Worm (Caenorhabditis elegans) whole organism, L2 larva: ENCODE results near the gene tre-5.

Experiments used
- ceh-82 ChIP-seq: fragments of 150-350 bp; optimal IDR thresholded peaks from 2 replicates; lab custom pipeline; 2014; ENCODE audit warnings: missing biosample characterization, missing genetic modification characterization
- egl-27 ChIP-seq: sonication (generic microtip); optimal IDR thresholded peaks from 3 replicates; lab custom pipeline; 2017; ENCODE audit warnings: missing biosample characterization, missing genetic modification reagents, missing genetic modification characterization
- mdl-1 ChIP-seq, 2 experiments: fragments of 150-350 bp in 1 of 2; sonication (generic microtip) in 1 of 2; optimal IDR thresholded peaks; 2 replicates each; lab custom pipeline; 2017; ENCODE audit warnings: missing biosample characterization in 2 of 2, missing genetic modification characterization in 2 of 2
- nhr-6 ChIP-seq: fragments of 150-350 bp; optimal IDR thresholded peaks from 2 replicates; lab custom pipeline; 2014; ENCODE audit warnings: missing biosample characterization, missing genetic modification characterization
- snpc-4 ChIP-seq: fragments of 150-350 bp; optimal IDR thresholded peaks from 2 replicates; lab custom pipeline; 2014; ENCODE audit warnings: missing biosample characterization, missing genetic modification characterization

DNA sequence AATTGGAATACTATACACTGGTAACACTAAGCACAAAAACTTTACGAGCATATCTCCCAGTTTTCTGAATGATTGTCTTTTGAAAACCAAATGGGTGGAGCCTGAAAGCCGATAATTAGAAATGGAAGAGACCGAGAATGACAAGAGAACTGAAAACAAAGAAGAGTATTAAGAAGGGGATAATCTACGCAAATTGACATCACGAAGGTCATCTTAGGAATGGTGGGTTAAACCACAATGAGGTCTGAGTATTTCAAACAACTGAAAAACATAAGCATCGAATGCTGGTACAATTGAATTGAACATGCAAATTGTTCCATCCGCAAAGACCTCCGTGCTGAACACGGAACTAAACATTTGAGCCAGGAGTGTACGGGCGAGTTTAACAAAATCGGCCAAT is 15.7 kb downstream of the tre-5 start, which contains the start of gene spp-24:
- TF ChIP-seq nhr-6 (tag; lab: Kevin White, UChicago) (no peak), mdl-1 (tag; optimal IDR thresholded peaks at IDR 0.05; lab: Kevin White, UChicago) (no peak), snpc-4 (tag; lab: Kevin White, UChicago) (no peak), egl-27 (tag; lab: Kevin White, UChicago) (no peak), ceh-82 (tag; lab: Kevin White, UChicago) (no peak)
